Fruit fly (Drosophila melanogaster): ENCODE results near the gene disp.

Gene disp

DNA sequence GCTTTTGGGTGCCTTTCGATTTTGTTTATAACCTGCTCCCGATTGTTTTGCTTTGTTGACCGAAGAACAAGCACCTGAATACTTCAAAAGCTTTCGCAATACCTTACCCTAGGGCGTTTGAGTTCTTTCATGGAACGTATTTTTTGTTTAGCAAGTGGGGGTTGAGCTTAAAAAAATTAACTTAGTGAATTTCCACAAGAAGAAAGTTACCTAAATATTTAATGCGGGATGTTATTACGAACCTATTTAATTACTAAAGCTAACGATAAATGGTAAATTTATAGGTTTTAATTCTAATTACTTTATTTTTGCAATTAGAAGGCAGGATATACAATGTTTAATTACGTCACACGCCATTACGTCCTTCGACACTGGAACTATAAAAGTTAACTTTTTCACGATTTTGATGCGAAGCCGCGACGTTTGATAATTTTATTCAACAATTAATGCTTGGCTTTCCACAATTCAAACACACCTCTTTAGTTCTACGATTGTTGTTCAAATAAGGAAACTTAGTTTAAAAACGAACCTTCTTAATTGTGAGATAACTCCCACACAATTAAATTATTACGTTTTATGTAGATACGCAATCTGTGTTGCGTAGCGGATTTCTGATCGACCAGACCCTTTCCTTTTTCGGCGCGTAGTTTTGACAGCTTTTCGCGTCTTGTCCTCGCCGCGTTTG lies 5.2 kb upstream of the disp start:
- peak; percentile 38 for TF ChIP-seq rgr (GFP tag; optimal IDR thresholded peaks at IDR 0.05)
- peak; percentile 39 for TF ChIP-seq OdsH (GFP tag; optimal IDR thresholded peaks at IDR 0.05)
- peak; percentile 50 for TF ChIP-seq sv (GFP tag; optimal IDR thresholded peaks at IDR 0.05)
- TF ChIP-seq jim (GFP tag; optimal IDR thresholded peaks at IDR 0.05) = no peak
- TF ChIP-seq Rel (GFP tag; optimal IDR thresholded peaks at IDR 0.05) = no peak
- TF ChIP-seq Rel (tag; optimal IDR thresholded peaks at IDR 0.05) = no peak
- TF ChIP-seq HLH106 (tag; optimal IDR thresholded peaks at IDR 0.05) = no peak
- peak; percentile 40 for TF ChIP-seq dmrt93B (GFP tag; optimal IDR thresholded peaks at IDR 0.05)
- TF ChIP-seq Jra (GFP tag; optimal IDR thresholded peaks at IDR 0.05) = peak; percentile 24
- no peak for TF ChIP-seq lola (GFP tag; optimal IDR thresholded peaks at IDR 0.05)
- peak; percentile 35 for TF ChIP-seq Sp1 (GFP tag; optimal IDR thresholded peaks at IDR 0.05)
- peak; percentile 67 for TF ChIP-seq Hr83 (GFP tag; optimal IDR thresholded peaks at IDR 0.05; ENCODE audit: poor library complexity, severe bottlenecking)
- no peak for TF ChIP-seq CG32264 (GFP tag; optimal IDR thresholded peaks at IDR 0.05)
- peak; percentile 39 for TF ChIP-seq fru (GFP tag; optimal IDR thresholded peaks at IDR 0.05)
- peak; percentile 59 for TF ChIP-seq ey (GFP tag; optimal IDR thresholded peaks at IDR 0.05)
- peak in 1 of 2 experiments; percentile 59 for TF ChIP-seq foxo (GFP tag; optimal IDR thresholded peaks at IDR 0.05)
- peak; percentile 36 for TF ChIP-seq h (GFP tag; optimal IDR thresholded peaks at IDR 0.05)
- no peak for TF ChIP-seq pan (optimal IDR thresholded peaks at IDR 0.05)
- peak; percentile 46 for TF ChIP-seq psq (GFP tag; optimal IDR thresholded peaks at IDR 0.05)
- TF ChIP-seq woc (GFP tag; optimal IDR thresholded peaks at IDR 0.05) = peak; percentile 53

DNA sequence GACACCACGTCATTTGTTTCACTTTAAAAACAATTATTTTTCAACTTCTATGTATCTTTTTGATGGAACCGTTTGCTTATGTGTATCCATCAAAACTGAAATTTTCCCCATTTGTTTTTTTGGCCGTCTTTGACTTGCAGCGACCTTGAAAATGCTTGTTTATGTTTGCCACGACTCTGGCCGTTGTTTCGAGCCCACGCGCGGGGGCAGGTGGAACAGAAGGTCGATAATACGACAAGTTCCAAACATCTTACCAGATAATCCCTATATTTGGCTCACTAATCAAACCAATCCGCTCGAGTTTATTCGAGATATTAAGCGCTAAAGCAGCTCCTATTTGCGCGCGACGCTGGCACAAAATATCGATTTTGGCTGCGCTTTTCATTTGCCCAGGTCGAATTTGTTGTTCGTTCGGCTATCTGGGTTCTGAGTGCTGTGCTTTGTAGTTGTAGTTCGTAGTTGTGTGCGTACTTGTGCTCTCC lies 4.7 kb upstream of the disp start:
- TF ChIP-seq Dfd (GFP tag; optimal IDR thresholded peaks at IDR 0.05) (no peak), pan (optimal IDR thresholded peaks at IDR 0.05) (no peak), OdsH (GFP tag; optimal IDR thresholded peaks at IDR 0.05) (no peak), ey (GFP tag; optimal IDR thresholded peaks at IDR 0.05) (no peak), Dif (GFP tag; optimal IDR thresholded peaks at IDR 0.05; ENCODE audit: partially characterized antibody) (peak; percentile 7)

DNA sequence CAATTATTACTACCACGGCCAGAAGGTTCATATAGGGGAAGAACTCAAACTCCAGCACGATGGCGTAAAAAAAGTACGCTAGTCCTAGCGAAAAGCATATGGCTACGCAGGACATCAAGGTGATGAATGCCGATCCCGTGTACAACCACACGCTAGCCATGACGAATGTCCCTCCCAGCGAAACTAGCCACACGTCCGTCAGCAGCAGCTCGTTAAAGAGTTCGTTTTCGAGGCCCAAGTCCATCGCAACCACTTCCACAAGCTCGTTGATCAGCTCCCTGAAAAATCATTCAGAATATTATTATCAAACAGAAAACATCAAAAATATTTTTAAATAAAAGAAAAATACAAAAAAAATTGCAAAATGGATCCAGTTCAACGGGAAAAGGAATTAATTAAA lies 3.1 kb downstream of the disp start, which contains the start of gene CG34287:
TSS of gene CG34287 (plus strand) at position 301 of the 400 bp plus-strand sequence.
- no peak for TF ChIP-seq fru (GFP tag; optimal IDR thresholded peaks at IDR 0.05)
- TF ChIP-seq tai (GFP tag; optimal IDR thresholded peaks at IDR 0.05) = no peak
- no peak for TF ChIP-seq N (GFP tag; optimal IDR thresholded peaks at IDR 0.05)
- no peak for TF ChIP-seq ey (GFP tag; optimal IDR thresholded peaks at IDR 0.05)
- no peak for TF ChIP-seq rgr (GFP tag; optimal IDR thresholded peaks at IDR 0.05)
- TF ChIP-seq lola (GFP tag; optimal IDR thresholded peaks at IDR 0.05) = no peak
- TF ChIP-seq Dif (GFP tag; optimal IDR thresholded peaks at IDR 0.05; ENCODE audit: partially characterized antibody) = no peak
- TF ChIP-seq Abd-B (GFP tag; optimal IDR thresholded peaks at IDR 0.05) = no peak
- TF ChIP-seq Myc (optimal IDR thresholded peaks at IDR 0.05) = no peak
- TF ChIP-seq usp (GFP tag; optimal IDR thresholded peaks at IDR 0.05) = no peak
- TF ChIP-seq Vsx2 (GFP tag; optimal IDR thresholded peaks at IDR 0.05; ENCODE audit: partially characterized antibody) = no peak
- no peak for TF ChIP-seq Dfd (GFP tag; optimal IDR thresholded peaks at IDR 0.05)

DNA sequence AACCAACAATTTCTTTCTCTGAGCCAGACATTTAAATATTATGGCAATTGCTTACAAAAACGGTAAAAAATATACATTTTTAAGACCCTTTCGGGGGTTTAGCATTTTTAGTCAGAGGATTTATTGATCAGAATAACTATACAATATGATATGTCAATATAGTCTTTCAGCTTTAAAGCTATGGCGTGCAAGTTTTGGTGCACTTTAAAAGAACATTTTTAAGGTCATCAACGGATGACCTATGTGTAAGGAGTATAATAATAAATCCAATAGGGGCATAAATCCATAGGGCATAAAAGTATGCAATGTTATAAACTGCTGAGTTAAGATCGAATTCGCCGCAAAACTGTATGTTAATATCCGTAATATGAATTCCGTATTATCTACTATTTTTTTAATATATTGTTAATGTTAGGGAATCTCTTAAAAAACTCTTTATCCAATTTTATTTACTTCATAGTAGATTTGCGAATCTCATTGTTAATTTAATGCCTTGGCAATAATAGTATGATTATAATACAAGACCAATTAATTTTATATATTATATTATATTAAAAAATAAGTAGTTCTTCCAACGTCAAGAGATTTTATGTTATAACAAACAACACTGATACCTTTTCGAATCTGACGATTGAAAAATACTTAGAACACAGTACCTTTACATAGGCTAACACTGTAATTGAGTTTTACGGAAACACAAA lies 9.4 kb downstream of the disp start, which contains the start of gene CG14676:
TSS of gene CG14676 (plus strand) at position 651 of the 701 bp plus-strand sequence.
- TF ChIP-seq sage (GFP tag; optimal IDR thresholded peaks at IDR 0.05) (no peak), Myc (optimal IDR thresholded peaks at IDR 0.05) (peak; percentile 14)

DNA sequence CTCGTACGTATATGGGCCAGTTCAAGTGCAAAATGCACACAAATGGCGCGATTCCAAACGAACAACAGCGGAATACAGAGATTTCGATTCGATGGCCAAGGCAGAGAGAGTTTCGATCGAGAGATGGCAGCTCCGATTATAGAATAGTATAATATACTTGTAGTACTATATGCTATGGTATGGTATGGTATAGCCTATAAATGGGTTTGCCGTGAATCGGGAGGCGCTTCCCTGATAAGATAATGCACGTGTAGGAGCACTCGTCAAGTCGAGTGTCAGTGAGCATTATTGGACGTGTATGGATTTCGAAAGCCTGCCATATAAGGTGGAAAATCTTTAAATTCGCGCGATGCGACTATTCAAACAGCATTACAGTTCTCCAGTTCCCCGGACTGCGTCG lies 12.6 kb downstream of the disp start:
- TF ChIP-seq ey (GFP tag; optimal IDR thresholded peaks at IDR 0.05) = no peak
- TF ChIP-seq N (GFP tag; optimal IDR thresholded peaks at IDR 0.05) = no peak
- no peak for TF ChIP-seq Dfd (GFP tag; optimal IDR thresholded peaks at IDR 0.05)
- no peak for TF ChIP-seq dsf (GFP tag; optimal IDR thresholded peaks at IDR 0.05; ENCODE audit: borderline replicate concordance)
- no peak for TF ChIP-seq Dif (GFP tag; optimal IDR thresholded peaks at IDR 0.05; ENCODE audit: partially characterized antibody)
- TF ChIP-seq pan (optimal IDR thresholded peaks at IDR 0.05) = no peak
- TF ChIP-seq OdsH (GFP tag; optimal IDR thresholded peaks at IDR 0.05) = no peak
- TF ChIP-seq br (GFP tag; optimal IDR thresholded peaks at IDR 0.05) = no peak
- TF ChIP-seq jim (GFP tag; optimal IDR thresholded peaks at IDR 0.05) = no peak
- TF ChIP-seq CrebA (GFP tag; optimal IDR thresholded peaks at IDR 0.05; ENCODE audit: borderline replicate concordance) = no peak
- TF ChIP-seq Myc (optimal IDR thresholded peaks at IDR 0.05) = no peak
- TF ChIP-seq foxo (GFP tag; optimal IDR thresholded peaks at IDR 0.05) = no peak
- TF ChIP-seq Abd-B (GFP tag; optimal IDR thresholded peaks at IDR 0.05) = no peak
- no peak for TF ChIP-seq Sp1 (GFP tag; optimal IDR thresholded peaks at IDR 0.05)
- no peak for TF ChIP-seq sv (GFP tag; optimal IDR thresholded peaks at IDR 0.05)
- TF ChIP-seq h (GFP tag; optimal IDR thresholded peaks at IDR 0.05) = no peak
